Worm (Caenorhabditis elegans) whole organism, L4 larva: Measurements from ENCODE around the gene srw-67.

Source experiments
- F37D6.2 ChIP-seq: sonication (generic microtip); optimal IDR thresholded peaks from 2 replicates; lab custom pipeline; 2016; ENCODE audit warnings: mild to moderate bottlenecking, missing genetic modification characterization, missing compliant biosample characterization
- T26A8.4 ChIP-seq: fragments of 200-800 bp; sonication (Bioruptor generic); IDR thresholded peaks from 2 replicates; pipeline ENCODE4 v1.3.6; 2022; ENCODE audit warnings: missing genetic modification characterization, missing compliant biosample characterization
- ZK337.2 ChIP-seq: fragments of 200-800 bp; sonication (Bioruptor generic); IDR thresholded peaks from 2 replicates; pipeline ENCODE4 v1.3.6; 2022; ENCODE audit warnings: missing genetic modification reagents, missing genetic modification characterization, missing compliant biosample characterization
- aha-1 ChIP-seq: fragments of 150-350 bp; peaks from one replicate; lab custom pipeline; 2014; ENCODE audit warnings: missing biosample characterization, missing genetic modification characterization
- arid-1 ChIP-seq: fragments of 200-800 bp; sonication (Bioruptor generic); conservative IDR thresholded peaks from 2 replicates; pipeline ENCODE4 v1.3.6; 2022; ENCODE audit warnings: missing genetic modification reagents, missing genetic modification characterization, missing compliant biosample characterization
- ceh-28 ChIP-seq: fragments of 150-350 bp; optimal IDR thresholded peaks from 2 replicates; lab custom pipeline; 2014; ENCODE audit warnings: missing biosample characterization, missing genetic modification reagents, missing genetic modification characterization
- ceh-32 ChIP-seq: sonication (generic microtip); optimal IDR thresholded peaks from 2 replicates; lab custom pipeline; 2016; ENCODE audit warnings: mild to moderate bottlenecking, missing genetic modification characterization, missing compliant biosample characterization; ENCODE audit not compliant: poor library complexity
- dmd-6 ChIP-seq: fragments of 200-800 bp; sonication (Bioruptor generic); IDR thresholded peaks from 2 replicates; pipeline ENCODE4 v1.3.6; 2022; ENCODE audit warnings: missing genetic modification reagents, missing genetic modification characterization, missing compliant biosample characterization
- dmd-9 ChIP-seq: fragments of 200-800 bp; sonication (Bioruptor generic); IDR thresholded peaks from 2 replicates; pipeline ENCODE4 v1.3.6; 2022; ENCODE audit warnings: missing genetic modification reagents, missing genetic modification characterization, missing compliant biosample characterization
- duxl-1 ChIP-seq: sonication (generic microtip); optimal IDR thresholded peaks from 2 replicates; lab custom pipeline; 2016; ENCODE audit warnings: mild to moderate bottlenecking, missing genetic modification characterization, moderate library complexity, missing compliant biosample characterization; ENCODE audit not compliant: poor library complexity
- egl-43 ChIP-seq: fragments of 200-800 bp; sonication (Bioruptor generic); IDR thresholded peaks from 2 replicates; pipeline ENCODE4 v1.3.6; 2022; ENCODE audit warnings: missing genetic modification reagents, missing genetic modification characterization, missing compliant biosample characterization
- fkh-10 ChIP-seq: fragments of 150-350 bp; optimal IDR thresholded peaks from 2 replicates; lab custom pipeline; 2014; ENCODE audit warnings: missing biosample characterization, missing genetic modification reagents, missing genetic modification characterization
- gei-8 ChIP-seq: fragments of 200-800 bp; sonication (Bioruptor generic); optimal IDR thresholded peaks from 2 replicates; lab custom pipeline; 2018; ENCODE audit warnings: mild to moderate bottlenecking, missing genetic modification characterization, missing compliant biosample characterization
- hif-1 ChIP-seq, 2 experiments: sonication (generic microtip); optimal IDR thresholded peaks; 2 replicates each; lab custom pipeline; 2016 to 2017; ENCODE audit warnings: missing compliant biosample characterization in 2 of 2, missing genetic modification characterization in 2 of 2, missing genetic modification reagents in 2 of 2, missing genotype in 2 of 2, mild to moderate bottlenecking in 1 of 2
- jun-1 ChIP-seq: fragments of 150-350 bp; optimal IDR thresholded peaks from 2 replicates; lab custom pipeline; 2014; ENCODE audit warnings: missing biosample characterization, missing genetic modification reagents, missing genetic modification characterization
- lim-7 ChIP-seq: fragments of 200-800 bp; sonication (Bioruptor generic); IDR thresholded peaks from 2 replicates; pipeline ENCODE4 v1.3.6; 2022; ENCODE audit warnings: missing genetic modification characterization, missing compliant biosample characterization
- lin-15B ChIP-seq: fragments of 150-350 bp; sonication (generic microtip); optimal IDR thresholded peaks from 3 replicates; lab custom pipeline; 2014; ENCODE audit warnings: missing biosample characterization, missing genetic modification characterization
- lin-29 ChIP-seq: fragments of 200-800 bp; sonication (Bioruptor generic); IDR thresholded peaks from 2 replicates; pipeline ENCODE4 v1.3.6; 2022; ENCODE audit warnings: missing genetic modification reagents, missing genetic modification characterization, missing compliant biosample characterization
- lin-38 ChIP-seq: fragments of 200-800 bp; sonication (Bioruptor generic); IDR thresholded peaks from 2 replicates; pipeline ENCODE4 v1.3.6; 2022; ENCODE audit warnings: missing genetic modification reagents, missing genetic modification characterization, missing compliant biosample characterization
- lir-3 ChIP-seq: sonication (generic microtip); optimal IDR thresholded peaks from 2 replicates; lab custom pipeline; 2016; ENCODE audit warnings: mild to moderate bottlenecking, missing genetic modification characterization, missing compliant biosample characterization
- lsy-2 ChIP-seq, 2 experiments: fragments of 150-350 bp in 1 of 2; sonication (generic microtip) in 1 of 2; optimal IDR thresholded peaks; 2 replicates each; lab custom pipeline; 2014 to 2017; ENCODE audit warnings: missing biosample characterization in 2 of 2, missing genetic modification characterization in 2 of 2
- madf-5 ChIP-seq, 2 experiments: fragments of 200-800 bp; sonication (Bioruptor generic); IDR thresholded peaks; 2 replicates each; pipeline ENCODE4 v1.3.6; 2022; ENCODE audit warnings: missing compliant biosample characterization in 2 of 2, missing genetic modification characterization in 2 of 2
- mdt-29 ChIP-seq: fragments of 200-800 bp; sonication (Bioruptor generic); IDR thresholded peaks from 2 replicates; pipeline ENCODE4 v1.3.6; 2022; ENCODE audit warnings: missing genetic modification reagents, missing genetic modification characterization, missing compliant biosample characterization
- nhr-102 ChIP-seq: sonication (generic microtip); optimal IDR thresholded peaks from 2 replicates; lab custom pipeline; 2016; ENCODE audit warnings: mild to moderate bottlenecking, missing genetic modification characterization, moderate library complexity, missing compliant biosample characterization
- nhr-28 ChIP-seq: fragments of 150-350 bp; optimal IDR thresholded peaks from 2 replicates; lab custom pipeline; 2014; ENCODE audit warnings: missing biosample characterization, missing genetic modification characterization
- nhr-41 ChIP-seq: fragments of 200-800 bp; sonication (Bioruptor generic); IDR thresholded peaks from 2 replicates; pipeline ENCODE4 v1.3.6; 2022; ENCODE audit warnings: missing genetic modification reagents, missing genetic modification characterization, missing compliant biosample characterization
- nhr-76 ChIP-seq: fragments of 150-350 bp; optimal IDR thresholded peaks from 2 replicates; lab custom pipeline; 2014; ENCODE audit warnings: missing biosample characterization, missing genetic modification characterization
- nhr-77 ChIP-seq: fragments of 150-350 bp; optimal IDR thresholded peaks from 2 replicates; lab custom pipeline; 2014; ENCODE audit warnings: missing biosample characterization, missing genetic modification characterization
- pqm-1 ChIP-seq: sonication (generic microtip); optimal IDR thresholded peaks from 2 replicates; lab custom pipeline; 2017; ENCODE audit warnings: missing biosample characterization, missing genetic modification characterization
- saeg-2 ChIP-seq: fragments of 200-800 bp; sonication (Bioruptor generic); IDR thresholded peaks from 2 replicates; pipeline ENCODE4 v1.3.6; 2022; ENCODE audit warnings: missing genetic modification reagents, missing genetic modification characterization, missing compliant biosample characterization
- spr-1 ChIP-seq: sonication (generic microtip); optimal IDR thresholded peaks from 2 replicates; lab custom pipeline; 2016; ENCODE audit warnings: mild to moderate bottlenecking, missing genetic modification characterization, missing compliant biosample characterization
- spr-3 ChIP-seq: fragments of 200-800 bp; sonication (Bioruptor generic); optimal IDR thresholded peaks from 2 replicates; lab custom pipeline; 2018; ENCODE audit warnings: mild to moderate bottlenecking, missing genetic modification characterization, missing compliant biosample characterization
- tra-1 ChIP-seq: fragments of 200-800 bp; sonication (Bioruptor generic); IDR thresholded peaks from 2 replicates; pipeline ENCODE4 v1.3.6; 2022; ENCODE audit warnings: missing genetic modification reagents, missing genetic modification characterization, missing compliant biosample characterization
- unc-130 ChIP-seq: sonication (generic microtip); optimal IDR thresholded peaks from 2 replicates; lab custom pipeline; 2016; ENCODE audit warnings: missing genetic modification reagents, missing genetic modification characterization, missing compliant biosample characterization
- unc-39 ChIP-seq: sonication (generic microtip); optimal IDR thresholded peaks from 2 replicates; lab custom pipeline; 2017; ENCODE audit warnings: missing biosample characterization, missing genetic modification characterization
- unc-62 ChIP-seq, 3 experiments: fragments of 150-350 bp in 1 of 3; sonication (generic microtip); optimal IDR thresholded peaks in 2 of 3; peaks in 1 of 3; 1 replicate in 1 of 3; 2 replicates in 2 of 3; lab custom pipeline; 2014 to 2017; ENCODE audit warnings: missing biosample characterization in 3 of 3, missing genetic modification characterization in 3 of 3, missing genetic modification reagents in 3 of 3, missing genotype in 1 of 3
- zip-2 ChIP-seq: fragments of 150-350 bp; optimal IDR thresholded peaks from 2 replicates; lab custom pipeline; 2014; ENCODE audit warnings: missing biosample characterization, missing genetic modification characterization
- ztf-11 ChIP-seq: fragments of 150-350 bp; optimal IDR thresholded peaks from 2 replicates; lab custom pipeline; 2014; ENCODE audit warnings: missing biosample characterization, missing genetic modification characterization

Gene srw-67

DNA sequence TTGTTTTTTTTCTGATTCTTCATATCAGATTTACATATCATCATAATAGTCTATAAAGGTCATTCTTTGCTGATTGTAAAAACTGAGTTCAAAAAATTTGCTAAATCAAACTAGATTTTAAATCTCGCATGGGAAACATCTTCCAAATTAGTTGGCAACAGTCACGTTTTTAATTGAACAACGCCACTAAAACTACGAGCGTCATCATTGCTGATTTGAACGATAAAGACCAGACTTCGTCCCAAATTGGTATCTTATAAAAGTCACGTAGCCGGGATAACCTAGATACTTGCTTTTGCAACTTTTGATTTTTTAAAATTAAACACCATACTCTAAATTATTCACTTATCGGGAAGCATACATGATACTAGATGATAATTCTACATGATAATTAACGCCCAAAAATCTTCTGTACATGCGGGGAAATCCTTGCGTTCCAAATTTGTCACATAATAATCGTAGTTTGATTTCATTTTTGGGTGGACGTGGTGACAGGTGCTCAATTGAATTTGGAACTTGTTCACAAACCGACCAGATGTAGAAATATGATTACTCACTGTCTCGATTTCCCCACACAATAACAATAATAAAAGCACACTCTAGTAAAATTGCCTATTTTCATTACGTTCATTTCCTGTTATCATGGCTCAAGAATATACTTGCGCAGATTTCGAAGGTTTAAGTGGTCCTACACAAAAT is at the start of gene srw-67:
TSS of gene srw-67 (plus strand) at position 643 of the 699 bp plus-strand sequence.
- TF ChIP-seq spr-1 (tag; lab: Kevin White, UChicago): no peak
- no peak for TF ChIP-seq tra-1 (GFP tag; lab: Robert Waterston, UW)
- TF ChIP-seq hif-1 (tag; optimal IDR thresholded peaks at IDR 0.05; lab: Kevin White, UChicago): peak in 1 of 2 experiments; percentile 70
- peak; percentile 17 for TF ChIP-seq duxl-1 (tag; lab: Kevin White, UChicago)
- TF ChIP-seq aha-1 (tag; lab: Kevin White, UChicago): peak; percentile 97
- no peak for TF ChIP-seq dmd-6
- no peak for TF ChIP-seq gei-8 (GFP tag; lab: Kevin White, UChicago)
- TF ChIP-seq ceh-28 (tag; lab: Kevin White, UChicago): no peak
- TF ChIP-seq T26A8.4 (GFP tag; lab: Robert Waterston, UW): no peak
- TF ChIP-seq lsy-2 (tag; optimal IDR thresholded peaks at IDR 0.05; lab: Kevin White, UChicago): no peak
- TF ChIP-seq saeg-2 (GFP tag; lab: Robert Waterston, UW): no peak
- TF ChIP-seq fkh-10: no peak
- no peak for TF ChIP-seq ZK337.2 (GFP tag; lab: Robert Waterston, UW)
- TF ChIP-seq lin-38 (GFP tag; lab: Robert Waterston, UW): no peak
- no peak for TF ChIP-seq ceh-32 (tag; lab: Kevin White, UChicago)
- TF ChIP-seq unc-62 (GFP tag; optimal IDR thresholded peaks at IDR 0.05 in 1 of 2; lab: Kevin White, UChicago): peak in 1 of 2 experiments; percentile 90
- no peak for TF ChIP-seq unc-62 (tag; optimal IDR thresholded peaks at IDR 0.05; lab: Kevin White, UChicago)
- TF ChIP-seq pqm-1 (tag; lab: Kevin White, UChicago): no peak
- no peak for TF ChIP-seq jun-1 (tag; lab: Kevin White, UChicago)
- no peak for TF ChIP-seq nhr-28 (tag; lab: Kevin White, UChicago)
- no peak for TF ChIP-seq unc-39 (tag; lab: Kevin White, UChicago)
- TF ChIP-seq zip-2 (tag; lab: Kevin White, UChicago): no peak
- no peak for TF ChIP-seq lir-3 (tag; lab: Kevin White, UChicago)

DNA sequence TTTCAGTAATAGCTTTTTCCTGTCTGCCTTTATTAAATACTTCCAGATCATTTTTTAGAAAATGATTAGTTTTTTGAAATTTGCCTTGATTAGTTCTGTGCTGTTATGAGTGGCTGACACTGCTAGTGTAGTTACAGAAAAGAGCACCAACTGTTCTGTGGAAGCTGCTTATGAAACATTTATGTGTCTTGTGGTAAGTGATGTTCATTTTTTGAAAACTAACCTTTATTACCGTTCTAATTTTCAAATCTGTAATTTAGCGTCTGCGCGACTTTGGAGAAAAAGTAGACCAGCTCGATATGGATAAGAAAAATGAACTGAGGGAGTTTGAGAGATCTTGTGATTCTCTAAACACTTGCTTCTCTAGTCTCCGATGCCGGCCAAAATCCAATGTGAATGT is 47.9 kb upstream of the srw-67 start, which contains the start of gene srj-14:
TSS of gene srj-14 (plus strand) at position 131 of the 400 bp plus-strand sequence.
- TF ChIP-seq F37D6.2 (tag; lab: Kevin White, UChicago) (no peak), arid-1 (no peak), unc-62 (GFP tag; optimal IDR thresholded peaks at IDR 0.05 in 1 of 2; lab: Kevin White, UChicago) (peak in 1 of 2 experiments; percentile 93), unc-62 (tag; optimal IDR thresholded peaks at IDR 0.05; lab: Kevin White, UChicago) (no peak)

DNA sequence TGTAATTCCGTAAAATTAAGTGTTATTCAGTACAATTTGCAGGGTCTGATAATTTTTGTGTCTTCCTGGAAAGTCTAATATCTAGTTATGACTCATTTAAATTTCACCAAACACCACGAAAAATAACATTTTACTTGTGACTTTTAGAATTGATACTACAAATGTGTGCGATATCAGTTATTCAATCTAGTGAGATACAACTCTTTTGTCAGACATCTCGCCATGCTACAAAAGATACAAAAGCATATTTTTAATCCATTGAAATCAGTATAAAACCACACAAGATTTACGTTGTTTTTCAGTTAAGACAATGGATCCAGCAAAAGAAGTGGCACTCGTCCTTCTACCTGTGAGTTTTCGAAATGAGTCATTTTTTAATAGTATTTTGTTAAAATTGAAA is 43.4 kb upstream of the srw-67 start, which contains the start of gene srx-56:
TSS of gene srx-56 (plus strand) at position 301 of the 400 bp plus-strand sequence.
- no peak for TF ChIP-seq ztf-11
- no peak for TF ChIP-seq mdt-29 (GFP tag; lab: Robert Waterston, UW)
- no peak for TF ChIP-seq lin-15B (tag; lab: Kevin White, UChicago)
- no peak for TF ChIP-seq nhr-77 (tag; lab: Kevin White, UChicago)
- TF ChIP-seq nhr-41 (GFP tag; lab: Robert Waterston, UW): no peak
- TF ChIP-seq unc-62 (GFP tag; optimal IDR thresholded peaks at IDR 0.05 in 1 of 2; lab: Kevin White, UChicago): peak in 1 of 2 experiments; percentile 20
- no peak for TF ChIP-seq unc-62 (tag; optimal IDR thresholded peaks at IDR 0.05; lab: Kevin White, UChicago)

DNA sequence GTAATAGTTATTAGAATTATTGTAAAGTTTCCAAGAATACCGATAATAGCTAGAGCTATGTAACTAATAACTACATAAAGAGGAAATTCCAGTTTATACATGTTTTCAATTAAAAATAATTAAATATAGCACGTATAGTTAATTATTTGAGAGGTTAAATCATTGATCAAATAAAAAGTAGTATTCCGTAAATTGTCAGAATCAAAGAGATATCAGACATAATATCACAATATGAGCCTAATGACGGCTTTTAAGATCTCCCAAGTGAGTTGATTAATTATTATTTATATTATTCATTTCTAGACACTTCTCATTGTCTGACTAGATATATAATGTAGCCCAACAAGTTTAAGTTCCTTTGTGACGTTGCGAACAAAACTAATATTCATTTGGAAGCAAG is 38.1 kb upstream of the srw-67 start, which contains the start of gene srsx-24:
TSS of gene srsx-24 (minus strand) at position 101 of the 400 bp plus-strand sequence.
- TF ChIP-seq egl-43 (no peak), unc-130 (GFP tag; lab: Kevin White, UChicago) (no peak), lin-29 (no peak), nhr-76 (no peak), madf-5 (GFP tag; IDR thresholded peaks at IDR 0.05; lab: Robert Waterston, UW) (no peak), spr-3 (GFP tag; lab: Kevin White, UChicago) (no peak), nhr-102 (tag; lab: Kevin White, UChicago) (no peak), dmd-9 (GFP tag; lab: Robert Waterston, UW) (no peak), lim-7 (GFP tag; lab: Robert Waterston, UW) (no peak)
- TF ChIP-seq, all 104 proteins: peak for 0
